Worm (Caenorhabditis elegans): Measurements from ENCODE around the gene srt-47.
A peak's percentile ranks its signal among the peaks of the same experiment; 100 is the strongest.

srt-47 gene

ce11 chrIV:15027884-15028283, 25.3 kb downstream of the srt-47 start:
- TF ChIP-seq Y79H2A.3 (GFP tag; conservative IDR thresholded peaks at IDR 0.05) (no peak), nfyb-1 (GFP tag; IDR thresholded peaks at IDR 0.05) (peak; percentile 73)

ce11 chrIV:15027334-15027733, 25.8 kb downstream of the srt-47 start:
- TF ChIP-seq tbx-9 (tag; optimal IDR thresholded peaks at IDR 0.05; ENCODE audit: borderline replicate concordance) (no peak), lin-40 (tag; optimal IDR thresholded peaks at IDR 0.05) (no peak), nfya-2 (GFP tag; IDR thresholded peaks at IDR 0.05) (0 out of 2 replicates have a peak, but pooled peaks have one; percentile 52), ztf-18 (tag; optimal IDR thresholded peaks at IDR 0.05) (no peak), tbp1 (GFP tag; optimal IDR thresholded peaks at IDR 0.05) (no peak), sptf-2 (GFP tag; optimal IDR thresholded peaks at IDR 0.05) (no peak), zim-3 (tag; optimal IDR thresholded peaks at IDR 0.05) (no peak), hsf-1 (GFP tag; IDR thresholded peaks at IDR 0.05) (no peak), nfyb-1 (GFP tag; IDR thresholded peaks at IDR 0.05) (peak; percentile 91)

ce11 chrIV:15025384-15025783, 27.8 kb downstream of the srt-47 start, which contains the start of gene fcd-2:
fcd-2 (plus strand) TSS chrIV:15025710.
- no peak for TF ChIP-seq ccch-3 (GFP tag; optimal IDR thresholded peaks at IDR 0.05)
- no peak for TF ChIP-seq nhr-120 (GFP tag; IDR thresholded peaks at IDR 0.05)
- TF ChIP-seq F22D6.2 (tag; optimal IDR thresholded peaks at IDR 0.05): no peak
- TF ChIP-seq mcd-1 (GFP tag; IDR thresholded peaks at IDR 0.05): no peak; the same call in 1 of the 2 replicates
- no peak for TF ChIP-seq zim-3 (tag; optimal IDR thresholded peaks at IDR 0.05)
- TF ChIP-seq hlh-26 (GFP tag; conservative IDR thresholded peaks at IDR 0.05): no peak
- TF ChIP-seq Y53G8AR.9 (GFP tag; conservative IDR thresholded peaks at IDR 0.05): no peak
- no peak for TF ChIP-seq ceh-100 (GFP tag; IDR thresholded peaks at IDR 0.05)
- no peak for TF ChIP-seq mxl-1 (tag; optimal IDR thresholded peaks at IDR 0.05)
- TF ChIP-seq xnd-1 (tag; optimal IDR thresholded peaks at IDR 0.05): no peak
- peak; percentile 63 for TF ChIP-seq attf-5 (GFP tag; optimal IDR thresholded peaks at IDR 0.05)
- no peak for TF ChIP-seq unc-62 (GFP tag; optimal IDR thresholded peaks at IDR 0.05)
- no peak for TF ChIP-seq cebp-2 (GFP tag; IDR thresholded peaks at IDR 0.05)
- TF ChIP-seq ceh-79 (tag; optimal IDR thresholded peaks at IDR 0.05): no peak
- TF ChIP-seq F55B11.4 (tag; optimal IDR thresholded peaks at IDR 0.05; ENCODE audit: borderline replicate concordance, insufficient read depth): no peak
- no peak for TF ChIP-seq bed-2 (GFP tag; IDR thresholded peaks at IDR 0.05)
- TF ChIP-seq tbx-9 (tag; optimal IDR thresholded peaks at IDR 0.05; ENCODE audit: borderline replicate concordance): no peak
- TF ChIP-seq ets-4 (GFP tag; optimal IDR thresholded peaks at IDR 0.05): no peak
- TF ChIP-seq ceh-40 (GFP tag; IDR thresholded peaks at IDR 0.05): no peak
- no peak for TF ChIP-seq repo-1 (tag; optimal IDR thresholded peaks at IDR 0.05)
- TF ChIP-seq lsl-1 (GFP tag; optimal IDR thresholded peaks at IDR 0.05): peak; percentile 23
- peak; percentile 13 for TF ChIP-seq tlf-1 (GFP tag; optimal IDR thresholded peaks at IDR 0.05)
- no peak for TF ChIP-seq die-1 (tag; optimal IDR thresholded peaks at IDR 0.05)
- TF ChIP-seq madf-10 (tag; optimal IDR thresholded peaks at IDR 0.05): no peak
- TF ChIP-seq F39B2.1 (GFP tag; IDR thresholded peaks at IDR 0.05): no peak
- peak; percentile 95 for TF ChIP-seq attf-3 (GFP tag; conservative IDR thresholded peaks at IDR 0.05)
- no peak for TF ChIP-seq Y67H2A.10 (GFP tag; conservative IDR thresholded peaks at IDR 0.05)
- peak; percentile 26; the same call in 1 of the 2 replicates for TF ChIP-seq B0336.3 (GFP tag; IDR thresholded peaks at IDR 0.05)
- TF ChIP-seq akir-1 (GFP tag; optimal IDR thresholded peaks at IDR 0.05): no peak
- TF ChIP-seq lin-35 (GFP tag; optimal IDR thresholded peaks at IDR 0.05): peak in 2 of 3 experiments; percentile 18 to 74
- no peak for TF ChIP-seq ama-1 (optimal IDR thresholded peaks at IDR 0.05)
- TF ChIP-seq ama-1 (GFP tag; optimal IDR thresholded peaks at IDR 0.05): peak in 1 of 2 experiments; percentile 24
- no peak for TF ChIP-seq ceh-27 (GFP tag; optimal IDR thresholded peaks at IDR 0.05)
- no peak for TF ChIP-seq somi-1 (GFP tag; optimal IDR thresholded peaks at IDR 0.05)
- no peak for TF ChIP-seq zfh-2 (GFP tag; conservative IDR thresholded peaks at IDR 0.05)
- TF ChIP-seq B0035.1 (tag; optimal IDR thresholded peaks at IDR 0.05): peak; percentile 23
- TF ChIP-seq egl-18 (GFP tag; IDR thresholded peaks at IDR 0.05): no peak
- TF ChIP-seq attf-6 (GFP tag; IDR thresholded peaks at IDR 0.05): peak; percentile 89
- TF ChIP-seq nfyb-1 (GFP tag; IDR thresholded peaks at IDR 0.05): no peak
- TF ChIP-seq tbp1 (GFP tag; optimal IDR thresholded peaks at IDR 0.05): peak; percentile 48
